Fruit fly (Drosophila melanogaster): Measurements from ENCODE around the gene CG17982.

Gene CG17982

dm6 chrX:8159754-8160153, 16.1 kb upstream of the CG17982 start, which contains the start of gene CG15337:
Gene CG15337, plus strand, starts transcription at chrX:8160054.
- no peak for TF ChIP-seq CG8301 (tag; optimal IDR thresholded peaks at IDR 0.05)
- TF ChIP-seq CG13204 (GFP tag; optimal IDR thresholded peaks at IDR 0.05): no peak
- no peak for TF ChIP-seq CG14655 (GFP tag; optimal IDR thresholded peaks at IDR 0.05)
- TF ChIP-seq CG12605 (GFP tag; IDR thresholded peaks at IDR 0.05): no peak
- no peak for TF ChIP-seq Snoo (tag; optimal IDR thresholded peaks at IDR 0.05)
- no peak for TF ChIP-seq CG34367 (tag; optimal IDR thresholded peaks at IDR 0.05)
- TF ChIP-seq CG8159 (tag; optimal IDR thresholded peaks at IDR 0.05): no peak
- TF ChIP-seq Pif1A (GFP tag; optimal IDR thresholded peaks at IDR 0.05): no peak
- no peak for TF ChIP-seq gl (tag; optimal IDR thresholded peaks at IDR 0.05)
- TF ChIP-seq fd96Ca (GFP tag; IDR thresholded peaks at IDR 0.05): no peak
- TF ChIP-seq CG10348 (GFP tag; IDR thresholded peaks at IDR 0.05): no peak
- TF ChIP-seq Pif1B (GFP tag; optimal IDR thresholded peaks at IDR 0.05): no peak
- no peak for TF ChIP-seq EcR (GFP tag; optimal IDR thresholded peaks at IDR 0.05)

dm6 chrX:8158942-8159472, 15.4 kb upstream of the CG17982 start:
- peak; percentile 50 for TF ChIP-seq CG14655 (GFP tag; optimal IDR thresholded peaks at IDR 0.05)
- TF ChIP-seq D1 (tag; optimal IDR thresholded peaks at IDR 0.05): no peak
- TF ChIP-seq CG32121 (GFP tag; IDR thresholded peaks at IDR 0.05): peak; percentile 25; the same call in 1 of the 2 replicates
- no peak for TF ChIP-seq EcR (GFP tag; optimal IDR thresholded peaks at IDR 0.05)
- no peak for TF ChIP-seq CG15710 (tag; optimal IDR thresholded peaks at IDR 0.05)
- TF ChIP-seq fd96Ca (GFP tag; IDR thresholded peaks at IDR 0.05): 0 out of 3 replicates have a peak, but pooled peaks have one; percentile 19
- no peak for TF ChIP-seq CG17806 (tag; optimal IDR thresholded peaks at IDR 0.05)
- TF ChIP-seq Pif1A (GFP tag; optimal IDR thresholded peaks at IDR 0.05): no peak
- TF ChIP-seq gl (tag; optimal IDR thresholded peaks at IDR 0.05): peak; percentile 88
- peak; percentile 28 for TF ChIP-seq CG8159 (tag; optimal IDR thresholded peaks at IDR 0.05)
- peak; percentile 72 for TF ChIP-seq CG12605 (GFP tag; IDR thresholded peaks at IDR 0.05)
- peak; percentile 29; the same call in 1 of the 2 replicates for TF ChIP-seq Ets98B (GFP tag; IDR thresholded peaks at IDR 0.05)
- TF ChIP-seq rn (GFP tag; IDR thresholded peaks at IDR 0.05): no peak
- no peak for TF ChIP-seq CG9948 (tag; optimal IDR thresholded peaks at IDR 0.05)
- TF ChIP-seq CG4496 (GFP tag; IDR thresholded peaks at IDR 0.05): peak; percentile 43; the same call in 1 of the 3 replicates
- no peak for TF ChIP-seq Pif1B (GFP tag; optimal IDR thresholded peaks at IDR 0.05)
- peak; percentile 26 for TF ChIP-seq CG34367 (tag; optimal IDR thresholded peaks at IDR 0.05)
- no peak for TF ChIP-seq CG10348 (GFP tag; IDR thresholded peaks at IDR 0.05)
- peak; percentile 5 for TF ChIP-seq Snoo (tag; optimal IDR thresholded peaks at IDR 0.05)
- peak; percentile 68 for TF ChIP-seq CG13204 (GFP tag; optimal IDR thresholded peaks at IDR 0.05)
- TF ChIP-seq CG8301 (tag; optimal IDR thresholded peaks at IDR 0.05): peak; percentile 18

DNA sequence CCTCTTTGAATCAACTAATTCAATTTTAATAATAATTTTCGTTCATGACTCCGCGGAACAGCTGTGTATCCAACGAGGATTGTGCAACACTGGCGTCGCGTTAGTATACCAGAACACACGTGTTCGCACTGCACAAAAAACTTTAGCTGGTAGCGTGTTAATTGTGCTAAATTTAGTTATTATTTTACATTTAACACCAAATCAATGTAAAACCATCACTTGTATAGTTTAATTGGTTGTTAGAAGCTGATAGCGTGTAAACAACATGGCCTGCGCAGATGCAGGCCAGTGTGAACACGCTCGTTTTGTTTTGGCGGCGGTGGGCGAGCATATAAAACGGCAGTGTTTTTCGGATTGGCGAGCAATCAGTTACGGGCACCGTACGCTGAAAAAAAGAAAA, 13.7 kb upstream of the CG17982 start, which contains the start of the genes Traf6 and GIIIspla2:
Gene Traf6 (minus strand): TSS at position 93 of the 400 bp plus-strand sequence.
Gene GIIIspla2 (plus strand): TSS at position 335 of the 400 bp plus-strand sequence.
- TF ChIP-seq CG9948 (tag; optimal IDR thresholded peaks at IDR 0.05) (peak; percentile 65), CG8159 (tag; optimal IDR thresholded peaks at IDR 0.05) (peak; percentile 71), gl (tag; optimal IDR thresholded peaks at IDR 0.05) (no peak), CG34367 (tag; optimal IDR thresholded peaks at IDR 0.05) (peak; percentile 53), CG4496 (GFP tag; IDR thresholded peaks at IDR 0.05) (peak; percentile 79), CG10348 (GFP tag; IDR thresholded peaks at IDR 0.05) (no peak), CG13204 (GFP tag; optimal IDR thresholded peaks at IDR 0.05) (no peak), CG8301 (tag; optimal IDR thresholded peaks at IDR 0.05) (peak; percentile 70), CG15710 (tag; optimal IDR thresholded peaks at IDR 0.05) (peak; percentile 78), EcR (GFP tag; optimal IDR thresholded peaks at IDR 0.05) (no peak), Pif1B (GFP tag; optimal IDR thresholded peaks at IDR 0.05) (no peak), CG12605 (GFP tag; IDR thresholded peaks at IDR 0.05) (no peak), CG17806 (tag; optimal IDR thresholded peaks at IDR 0.05) (peak; percentile 52), Pif1A (GFP tag; optimal IDR thresholded peaks at IDR 0.05) (no peak), CG32121 (GFP tag; IDR thresholded peaks at IDR 0.05) (peak; percentile 60), D1 (tag; optimal IDR thresholded peaks at IDR 0.05) (no peak), fd96Ca (GFP tag; IDR thresholded peaks at IDR 0.05) (peak; percentile 83; the same call in 2 of the 3 replicates), Snoo (tag; optimal IDR thresholded peaks at IDR 0.05) (peak; percentile 63), Ets98B (GFP tag; IDR thresholded peaks at IDR 0.05) (peak; percentile 72), rn (GFP tag; IDR thresholded peaks at IDR 0.05) (peak; percentile 71), CG14655 (GFP tag; optimal IDR thresholded peaks at IDR 0.05) (no peak)

DNA sequence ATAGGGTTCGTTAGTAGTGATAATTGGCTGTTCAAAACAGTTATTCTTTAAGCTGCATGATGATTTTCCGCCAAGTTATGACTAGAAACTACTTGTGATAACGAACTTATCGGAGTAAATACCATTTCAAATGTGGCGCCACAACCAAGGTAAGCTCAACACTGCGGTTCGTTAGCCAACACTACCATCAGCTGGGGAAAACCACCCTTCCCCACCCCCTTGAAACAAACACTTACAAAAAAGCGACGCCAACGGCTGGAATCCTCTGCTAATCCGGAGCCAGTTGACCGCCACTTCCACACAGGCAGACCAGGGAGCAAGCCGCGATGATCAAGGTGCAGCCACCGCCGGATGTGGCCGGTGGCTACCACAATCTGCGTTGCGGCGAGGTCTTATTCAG, 9.1 kb upstream of the CG17982 start, which contains the start of gene CG18262:
Gene CG18262 (plus strand): TSS at position 231 of the 400 bp plus-strand sequence.
- TF ChIP-seq fd96Ca (GFP tag; IDR thresholded peaks at IDR 0.05) (0 out of 3 replicates have a peak, but pooled peaks have one; percentile 19), D1 (tag; optimal IDR thresholded peaks at IDR 0.05) (no peak)

DNA sequence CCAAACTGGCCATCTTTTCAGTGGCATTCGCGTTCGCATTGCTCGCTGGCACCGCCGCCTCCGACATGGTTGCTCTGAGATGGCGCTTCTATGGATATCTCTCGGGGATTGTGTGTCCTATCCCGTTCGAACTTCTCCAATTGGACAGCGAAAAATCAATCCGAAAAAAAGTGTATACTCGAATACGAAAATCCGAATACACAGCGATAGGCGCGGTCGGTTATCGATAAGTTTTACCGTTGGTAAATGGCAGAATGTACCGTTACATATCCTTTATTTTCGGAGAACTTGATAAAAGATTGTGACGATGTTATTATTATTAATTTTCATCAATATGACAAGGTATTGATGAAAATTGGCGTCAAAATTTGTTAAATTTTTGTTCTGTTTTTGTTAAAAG, 8.4 kb upstream of the CG17982 start, which contains the start of gene Gbeta5:
Gene Gbeta5 (minus strand): TSS at position 199 of the 400 bp plus-strand sequence.
- TF ChIP-seq Pif1B (GFP tag; optimal IDR thresholded peaks at IDR 0.05) (no peak), fd96Ca (GFP tag; IDR thresholded peaks at IDR 0.05) (no peak), Pif1A (GFP tag; optimal IDR thresholded peaks at IDR 0.05) (no peak)

- TF ChIP-seq CG10348 (GFP tag; IDR thresholded peaks at IDR 0.05) (no peak), CG9948 (tag; optimal IDR thresholded peaks at IDR 0.05) (no peak), D1 (tag; optimal IDR thresholded peaks at IDR 0.05) (no peak), CG8159 (tag; optimal IDR thresholded peaks at IDR 0.05) (no peak), Pif1A (GFP tag; optimal IDR thresholded peaks at IDR 0.05) (no peak), Pif1B (GFP tag; optimal IDR thresholded peaks at IDR 0.05) (no peak), Snoo (tag; optimal IDR thresholded peaks at IDR 0.05) (no peak), CG17806 (tag; optimal IDR thresholded peaks at IDR 0.05) (no peak), EcR (GFP tag; optimal IDR thresholded peaks at IDR 0.05) (no peak), fd96Ca (GFP tag; IDR thresholded peaks at IDR 0.05) (no peak), rn (GFP tag; IDR thresholded peaks at IDR 0.05) (no peak), CG8301 (tag; optimal IDR thresholded peaks at IDR 0.05) (no peak), CG32121 (GFP tag; IDR thresholded peaks at IDR 0.05) (no peak), gl (tag; optimal IDR thresholded peaks at IDR 0.05) (no peak), CG15710 (tag; optimal IDR thresholded peaks at IDR 0.05) (no peak), Ets98B (GFP tag; IDR thresholded peaks at IDR 0.05) (no peak), CG13204 (GFP tag; optimal IDR thresholded peaks at IDR 0.05) (no peak), CG14655 (GFP tag; optimal IDR thresholded peaks at IDR 0.05) (no peak)
Observed at dm6 chrX:8148556-8148955, 4.9 kb upstream of the CG17982 start, which contains the start of gene CG10959. Gene CG10959, plus strand, starts transcription at chrX:8148783.

All from whole organism, pupa.